Worm (Caenorhabditis elegans) whole organism, late embryonic: ENCODE results near the gene pssy-1.

Experiments
- C08G9.2 ChIP-seq: sonication (generic microtip); optimal IDR thresholded peaks from 2 replicates; lab custom pipeline; 2016; ENCODE audit warnings: mild to moderate bottlenecking, missing genetic modification characterization, moderate library complexity, missing compliant biosample characterization
- K02D7.2 ChIP-seq: sonication (generic microtip); optimal IDR thresholded peaks from 2 replicates; lab custom pipeline; 2017; ENCODE audit warnings: mild to moderate bottlenecking, missing genetic modification characterization, missing compliant biosample characterization
- T23F11.4 ChIP-seq: fragments of 200-800 bp; sonication (Bioruptor generic); optimal IDR thresholded peaks from 2 replicates; lab custom pipeline; 2018; ENCODE audit warnings: mild to moderate bottlenecking, missing genetic modification characterization, missing compliant biosample characterization
- Y22D7AL.16 ChIP-seq: sonication (generic microtip); optimal IDR thresholded peaks from 2 replicates; lab custom pipeline; 2016; ENCODE audit warnings: missing genetic modification characterization, missing compliant biosample characterization
- ceh-18 ChIP-seq: sonication (generic microtip); optimal IDR thresholded peaks from 2 replicates; lab custom pipeline; 2016; ENCODE audit warnings: missing genetic modification characterization, missing compliant biosample characterization
- ceh-2 ChIP-seq: sonication (generic microtip); optimal IDR thresholded peaks from 2 replicates; lab custom pipeline; 2016; ENCODE audit warnings: missing genotype, missing genetic modification characterization, missing compliant biosample characterization
- ceh-22 ChIP-seq: sonication (generic microtip); optimal IDR thresholded peaks from 2 replicates; lab custom pipeline; 2017; ENCODE audit warnings: missing biosample characterization, missing genetic modification characterization
- ceh-31 ChIP-seq: sonication (generic microtip); optimal IDR thresholded peaks from 2 replicates; lab custom pipeline; 2016; ENCODE audit warnings: missing genetic modification characterization, missing compliant biosample characterization
- ceh-34 ChIP-seq: sonication (generic microtip); optimal IDR thresholded peaks from 2 replicates; lab custom pipeline; 2016; ENCODE audit warnings: mild to moderate bottlenecking, missing genetic modification characterization, missing compliant biosample characterization
- ceh-45 ChIP-seq: fragments of 200-800 bp; sonication (Bioruptor generic); IDR thresholded peaks from 2 replicates; pipeline ENCODE4 v1.3.6; 2022; ENCODE audit warnings: missing genetic modification reagents, missing genetic modification characterization, missing compliant biosample characterization
- ceh-48 ChIP-seq: sonication (generic microtip); optimal IDR thresholded peaks from 2 replicates; lab custom pipeline; 2016; ENCODE audit warnings: missing genetic modification characterization, inconsistent platforms, missing compliant biosample characterization
- ceh-9 ChIP-seq: sonication (generic microtip); optimal IDR thresholded peaks from 2 replicates; lab custom pipeline; 2016; ENCODE audit warnings: mild to moderate bottlenecking, missing genetic modification characterization, inconsistent platforms, missing compliant biosample characterization
- elt-2 ChIP-seq: sonication (generic microtip); optimal IDR thresholded peaks from 2 replicates; lab custom pipeline; 2016; ENCODE audit warnings: missing genetic modification reagents, missing genetic modification characterization, missing compliant biosample characterization
- elt-4 ChIP-seq: sonication (generic microtip); optimal IDR thresholded peaks from 2 replicates; lab custom pipeline; 2016; ENCODE audit warnings: missing genetic modification characterization, missing compliant biosample characterization
- eyg-1 ChIP-seq: sonication (generic microtip); optimal IDR thresholded peaks from 2 replicates; lab custom pipeline; 2016; ENCODE audit warnings: missing genotype, missing genetic modification characterization, missing compliant biosample characterization
- fkh-6 ChIP-seq: sonication (generic microtip); optimal IDR thresholded peaks from 2 replicates; lab custom pipeline; 2016; ENCODE audit warnings: missing genetic modification characterization, missing compliant biosample characterization
- gmeb-2 ChIP-seq: sonication (generic microtip); optimal IDR thresholded peaks from 2 replicates; lab custom pipeline; 2016; ENCODE audit warnings: missing genetic modification characterization, inconsistent platforms, missing compliant biosample characterization
- hlh-13 ChIP-seq: fragments of 200-800 bp; sonication (Bioruptor generic); optimal IDR thresholded peaks from 2 replicates; lab custom pipeline; 2018; ENCODE audit warnings: mild to moderate bottlenecking, missing genetic modification characterization, missing compliant biosample characterization
- hlh-6 ChIP-seq: sonication (generic microtip); optimal IDR thresholded peaks from 2 replicates; lab custom pipeline; 2016; ENCODE audit warnings: missing genotype, missing genetic modification characterization, missing compliant biosample characterization
- madf-2 ChIP-seq: sonication (generic microtip); optimal IDR thresholded peaks from 2 replicates; lab custom pipeline; 2017; ENCODE audit warnings: missing genetic modification characterization, missing compliant biosample characterization
- nfya-1 ChIP-seq: sonication (generic microtip); optimal IDR thresholded peaks from 2 replicates; lab custom pipeline; 2017; ENCODE audit warnings: missing genetic modification characterization, mild to moderate bottlenecking, missing compliant biosample characterization, antibody characterized with exemption, moderate library complexity
- nhr-232 ChIP-seq: sonication (generic microtip); optimal IDR thresholded peaks from 2 replicates; lab custom pipeline; 2016; ENCODE audit warnings: missing genetic modification characterization, missing compliant biosample characterization
- npax-4 ChIP-seq: sonication (generic microtip); optimal IDR thresholded peaks from 2 replicates; lab custom pipeline; 2016; ENCODE audit warnings: missing genetic modification characterization, missing compliant biosample characterization
- odd-2 ChIP-seq: sonication (generic microtip); optimal IDR thresholded peaks from 2 replicates; lab custom pipeline; 2017; ENCODE audit warnings: antibody characterized with exemption, mild to moderate bottlenecking, missing genetic modification characterization, missing compliant biosample characterization
- pag-3 ChIP-seq: sonication (generic microtip); optimal IDR thresholded peaks from 2 replicates; lab custom pipeline; 2016; ENCODE audit warnings: missing compliant biosample characterization, missing genetic modification characterization, borderline replicate concordance
- pha-4 ChIP-seq: fragments of 150-350 bp; optimal IDR thresholded peaks from 2 replicates; lab custom pipeline; 2018; ENCODE audit warnings: missing biosample characterization, missing genetic modification reagents, missing genetic modification characterization
- sdc-2 ChIP-seq: sonication (generic microtip); optimal IDR thresholded peaks from 2 replicates; lab custom pipeline; 2016; ENCODE audit warnings: missing genotype, missing genetic modification characterization, missing compliant biosample characterization
- syd-9 ChIP-seq: sonication (generic microtip); optimal IDR thresholded peaks from 2 replicates; lab custom pipeline; 2016; ENCODE audit warnings: mild to moderate bottlenecking, missing genetic modification characterization, moderate library complexity, missing compliant biosample characterization
- tbx-2 ChIP-seq: sonication (generic microtip); optimal IDR thresholded peaks from 2 replicates; lab custom pipeline; 2016; ENCODE audit warnings: missing genetic modification characterization, missing compliant biosample characterization
- tbx-7 ChIP-seq: sonication (generic microtip); optimal IDR thresholded peaks from 2 replicates; lab custom pipeline; 2016; ENCODE audit warnings: missing genotype, missing genetic modification characterization, missing compliant biosample characterization
- ttx-3 ChIP-seq: sonication (generic microtip); optimal IDR thresholded peaks from 2 replicates; lab custom pipeline; 2016; ENCODE audit warnings: missing genetic modification reagents, missing genetic modification characterization, missing compliant biosample characterization
- unc-42 ChIP-seq: sonication (generic microtip); optimal IDR thresholded peaks from 2 replicates; lab custom pipeline; 2016; ENCODE audit warnings: missing genotype, missing genetic modification characterization, missing compliant biosample characterization
- unc-55 ChIP-seq: sonication (generic microtip); optimal IDR thresholded peaks from 2 replicates; lab custom pipeline; 2017; ENCODE audit warnings: missing biosample characterization, missing genetic modification reagents, missing genetic modification characterization

pssy-1 gene

DNA sequence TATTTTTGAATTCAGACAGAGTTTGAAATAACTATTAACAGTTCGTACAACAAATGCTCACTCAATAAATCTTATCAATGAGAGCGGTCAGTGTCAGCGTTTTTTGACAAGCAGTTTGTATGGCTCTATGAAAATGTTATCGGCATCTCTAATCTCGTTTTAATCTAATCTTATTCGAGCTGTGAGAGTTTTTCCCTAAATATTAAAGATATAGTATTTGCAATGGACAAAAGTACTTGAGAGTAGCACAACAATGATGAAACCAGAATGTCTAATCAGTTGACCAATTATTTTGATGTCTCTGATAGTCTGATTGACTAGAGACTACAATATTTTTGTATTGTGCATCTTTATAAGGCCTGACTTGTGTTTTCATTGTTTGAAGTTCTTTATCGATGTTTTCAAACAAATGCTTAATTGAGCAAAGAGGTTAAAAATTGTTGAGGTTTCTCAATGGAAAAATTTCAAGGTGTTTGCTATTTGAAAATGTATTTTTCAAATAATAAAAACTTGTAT lies 19.6 kb downstream of the pssy-1 start, which contains the start of gene F19C6.5:
Gene F19C6.5 (minus strand): TSS at position 51 of the 516 bp plus-strand sequence.
- TF ChIP-seq npax-4 = no peak
- peak; percentile 44 for TF ChIP-seq elt-2 (tag; lab: Kevin White, UChicago)

DNA sequence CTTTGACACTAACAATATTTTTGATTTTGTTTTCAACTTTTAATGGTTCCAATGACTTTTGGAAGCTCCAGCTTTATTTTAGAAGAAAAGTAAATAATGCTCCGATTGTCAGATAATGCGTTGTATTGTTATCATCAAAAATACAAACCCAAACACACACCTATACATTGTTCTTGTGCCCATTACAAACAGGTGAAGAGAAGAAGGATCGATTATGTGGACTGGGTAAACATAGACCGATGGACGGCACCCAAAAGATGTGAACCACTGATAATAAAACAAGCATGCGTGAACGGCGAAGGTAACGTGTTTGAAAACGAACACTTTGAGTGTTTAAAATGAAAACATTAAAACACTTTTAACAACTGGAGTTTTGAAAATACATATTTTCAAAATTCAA lies 21.8 kb downstream of the pssy-1 start:
- peak; percentile 65 for TF ChIP-seq elt-2 (tag; lab: Kevin White, UChicago)
- no peak for TF ChIP-seq ceh-18 (tag; lab: Kevin White, UChicago)
- TF ChIP-seq, all 69 proteins: peak for 1

DNA sequence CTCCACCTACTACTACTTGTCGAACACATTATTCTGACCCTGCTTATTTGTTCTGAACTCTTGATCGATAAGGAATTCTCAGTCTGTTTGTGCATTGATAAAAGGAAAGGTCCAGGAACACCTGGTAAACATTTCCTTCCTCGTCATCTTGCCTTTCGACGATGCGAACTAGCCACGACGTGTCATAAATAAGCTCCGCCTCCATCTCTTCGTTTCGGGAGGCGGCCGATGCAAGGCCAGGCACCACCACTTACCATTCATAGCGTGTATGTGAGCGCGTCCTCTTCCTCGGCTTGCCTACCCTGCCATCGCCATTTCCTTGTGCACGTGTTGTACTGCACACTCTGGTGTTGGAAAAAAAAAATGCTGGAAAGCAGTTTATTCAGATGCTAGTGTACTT lies 23.5 kb downstream of the pssy-1 start:
- no peak for TF ChIP-seq nhr-232 (tag; lab: Kevin White, UChicago)
- peak; percentile 36 for TF ChIP-seq elt-2 (tag; lab: Kevin White, UChicago)
- peak; percentile 5 for TF ChIP-seq ceh-31 (tag; lab: Kevin White, UChicago)

DNA sequence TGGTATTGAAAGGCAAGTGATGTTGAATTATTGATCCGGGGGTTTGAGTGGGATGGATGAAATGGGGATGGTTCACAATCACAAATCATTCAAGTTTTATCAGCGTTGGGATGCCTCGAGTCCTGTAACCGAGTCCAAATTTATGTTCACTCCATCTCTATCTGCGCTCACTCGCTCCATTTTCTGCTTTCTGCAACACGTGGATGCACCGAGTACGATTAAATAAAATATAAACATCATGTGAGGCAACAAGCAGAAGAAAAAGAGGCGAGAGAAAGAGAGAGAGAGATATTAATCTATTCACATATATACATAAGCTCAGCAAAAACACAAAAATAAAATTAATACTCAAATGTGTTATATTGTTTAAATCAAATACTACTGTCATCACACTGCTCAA lies 27.7 kb downstream of the pssy-1 start:
- TF ChIP-seq nfya-1 (no peak), pha-4 (tag; lab: Kevin White, UChicago) (no peak), T23F11.4 (GFP tag; lab: Kevin White, UChicago) (no peak), ceh-18 (tag; lab: Kevin White, UChicago) (no peak), ceh-45 (GFP tag; lab: Robert Waterston, UW) (no peak), C08G9.2 (no peak), elt-4 (no peak), K02D7.2 (tag; lab: Kevin White, UChicago) (no peak), unc-42 (tag; lab: Kevin White, UChicago) (no peak), tbx-7 (tag; lab: Kevin White, UChicago) (no peak), ceh-31 (tag; lab: Kevin White, UChicago) (no peak), sdc-2 (tag; lab: Kevin White, UChicago) (no peak), elt-2 (tag; lab: Kevin White, UChicago) (no peak), ttx-3 (tag; lab: Kevin White, UChicago) (no peak), eyg-1 (tag; lab: Kevin White, UChicago) (no peak), odd-2 (no peak), ceh-9 (tag; lab: Kevin White, UChicago) (no peak), pag-3 (no peak), ceh-34 (tag; lab: Kevin White, UChicago) (no peak)
- TF ChIP-seq, all 69 proteins: peak for 0

DNA sequence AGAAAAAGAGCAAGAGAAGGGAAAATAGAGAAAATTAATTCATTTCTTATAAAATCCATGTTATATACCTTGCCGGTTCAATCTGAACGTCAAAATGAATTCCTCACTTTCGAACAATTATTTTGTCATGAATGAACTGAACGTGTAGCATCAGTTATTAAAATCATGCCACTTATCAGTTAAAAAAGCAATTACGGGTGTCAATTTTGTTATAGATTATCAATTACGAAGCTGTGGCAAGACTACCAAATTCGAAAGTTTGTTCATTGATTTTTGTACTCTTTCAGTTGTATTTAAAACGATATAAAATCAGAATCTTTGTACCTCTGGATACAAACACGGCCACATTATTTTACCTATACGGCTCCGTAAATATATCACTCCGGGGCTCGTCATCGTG lies 32.0 kb downstream of the pssy-1 start:
- no peak for TF ChIP-seq unc-42 (tag; lab: Kevin White, UChicago)
- TF ChIP-seq Y22D7AL.16 = no peak
- no peak for TF ChIP-seq ceh-18 (tag; lab: Kevin White, UChicago)
- TF ChIP-seq madf-2 (tag; lab: Kevin White, UChicago) = no peak
- TF ChIP-seq ceh-48 = no peak
- TF ChIP-seq hlh-13 = no peak
- TF ChIP-seq ceh-2 = no peak
- no peak for TF ChIP-seq unc-55 (GFP tag; lab: Kevin White, UChicago)
- no peak for TF ChIP-seq hlh-6 (tag; lab: Kevin White, UChicago)
- no peak for TF ChIP-seq ceh-31 (tag; lab: Kevin White, UChicago)
- no peak for TF ChIP-seq gmeb-2 (tag; lab: Kevin White, UChicago)
- TF ChIP-seq tbx-7 (tag; lab: Kevin White, UChicago) = no peak
- TF ChIP-seq tbx-2 (tag; lab: Kevin White, UChicago) = no peak
- no peak for TF ChIP-seq syd-9 (tag; lab: Kevin White, UChicago)
- no peak for TF ChIP-seq eyg-1 (tag; lab: Kevin White, UChicago)
- no peak for TF ChIP-seq odd-2
- no peak for TF ChIP-seq elt-2 (tag; lab: Kevin White, UChicago)
- TF ChIP-seq fkh-6 (tag; lab: Kevin White, UChicago) = no peak
- no peak for TF ChIP-seq ceh-22 (tag; lab: Kevin White, UChicago)
- TF ChIP-seq nhr-232 (tag; lab: Kevin White, UChicago) = no peak
